Fruit fly (Drosophila melanogaster): ENCODE data around the gene CG2258.
A peak's percentile ranks its signal among the peaks of the same experiment; 100 is the strongest.

Gene CG2258

dm6 chrX:8101479-8102198 is at the start of gene CG2258:
Gene CG2258, minus strand, starts transcription at chrX:8102095.
- TF ChIP-seq noc (tag; optimal IDR thresholded peaks at IDR 0.05): peak; percentile 92

dm6 chrX:8148556-8148955 is 46.7 kb upstream of the CG2258 start, which contains the start of gene CG10959:
Gene CG10959, plus strand, starts transcription at chrX:8148783.
- no peak for TF ChIP-seq noc (tag; optimal IDR thresholded peaks at IDR 0.05)

dm6 chrX:8147649-8148048 is 45.8 kb upstream of the CG2258 start, which contains the start of gene CG15336:
Gene CG15336, plus strand, starts transcription at chrX:8147949.
- no peak for TF ChIP-seq noc (tag; optimal IDR thresholded peaks at IDR 0.05)

- TF ChIP-seq noc (tag; optimal IDR thresholded peaks at IDR 0.05): peak; percentile 25
Observed at dm6 chrX:8145501-8146157, 43.7 kb upstream of the CG2258 start, which contains the start of the genes alpha-PheRS and CG2129. Gene alpha-PheRS, minus strand, starts transcription at chrX:8145602. Gene CG2129, plus strand, starts transcription at chrX:8145839.

- TF ChIP-seq noc (tag; optimal IDR thresholded peaks at IDR 0.05): peak; percentile 91
Observed at dm6 chrX:8143537-8143936, 41.6 kb upstream of the CG2258 start, which contains the start of gene CG17982. Gene CG17982, minus strand, starts transcription at chrX:8143835.

- TF ChIP-seq noc (tag; optimal IDR thresholded peaks at IDR 0.05): no peak
Observed at dm6 chrX:8142067-8142462, 40.2 kb upstream of the CG2258 start, which contains the start of gene Smox. Gene Smox, minus strand, starts transcription at chrX:8142279.

- TF ChIP-seq noc (tag; optimal IDR thresholded peaks at IDR 0.05): peak; percentile 45
Observed at dm6 chrX:8141353-8142066, 39.6 kb upstream of the CG2258 start.

- TF ChIP-seq noc (tag; optimal IDR thresholded peaks at IDR 0.05): no peak
Observed at dm6 chrX:8140707-8141106, 38.8 kb upstream of the CG2258 start.

- TF ChIP-seq noc (tag; optimal IDR thresholded peaks at IDR 0.05): no peak
Observed at dm6 chrX:8137285-8137684, 35.4 kb upstream of the CG2258 start.

- no peak for TF ChIP-seq noc (tag; optimal IDR thresholded peaks at IDR 0.05)
Observed at dm6 chrX:8135420-8135874, 33.6 kb upstream of the CG2258 start, which contains the start of the genes cyr and CG2120. Gene cyr, minus strand, starts transcription at chrX:8135713. Gene CG2120, plus strand, starts transcription at chrX:8135824.

dm6 chrX:8131693-8132313 is 29.9 kb upstream of the CG2258 start, which contains the start of gene CG10958:
Gene CG10958, plus strand, starts transcription at chrX:8132285.
- TF ChIP-seq noc (tag; optimal IDR thresholded peaks at IDR 0.05): peak; percentile 68

dm6 chrX:8129204-8129997 is 27.5 kb upstream of the CG2258 start, which contains the start of gene CG2116:
Gene CG2116, plus strand, starts transcription at chrX:8129812.
- TF ChIP-seq noc (tag; optimal IDR thresholded peaks at IDR 0.05): no peak

- TF ChIP-seq noc (tag; optimal IDR thresholded peaks at IDR 0.05): no peak
Observed at dm6 chrX:8128133-8128532, 26.2 kb upstream of the CG2258 start.

dm6 chrX:8126149-8126548 is 24.3 kb upstream of the CG2258 start:
- TF ChIP-seq noc (tag; optimal IDR thresholded peaks at IDR 0.05): no peak

dm6 chrX:8125224-8125649 is 23.3 kb upstream of the CG2258 start:
- TF ChIP-seq noc (tag; optimal IDR thresholded peaks at IDR 0.05): no peak

All from whole organism, larva.